Fruit fly (Drosophila melanogaster) whole organism, embryonic: ENCODE results near the gene CG42811.

Experiments used
- Bteb2 ChIP-seq: fragments of 200-800 bp; sonication (Bioruptor generic); optimal IDR thresholded peaks from 2 replicates; lab custom pipeline; 2016; ENCODE audit warnings: missing biosample characterization, missing genetic modification characterization
- CG10565 ChIP-seq: fragments of 200-800 bp; sonication (Bioruptor generic); optimal IDR thresholded peaks from 3 replicates; lab custom pipeline; 2016; ENCODE audit warnings: missing biosample characterization, mild to moderate bottlenecking, missing genetic modification characterization
- CG11456 ChIP-seq: fragments of 200-800 bp; sonication (Bioruptor generic); IDR thresholded peaks from 3 replicates; pipeline ENCODE4 v1.3.6; 2022; ENCODE audit warnings: missing biosample characterization, missing genetic modification characterization
- CG11696 ChIP-seq: fragments of 200-800 bp; sonication (Bioruptor generic); IDR thresholded peaks from 2 replicates; pipeline ENCODE4 v1.3.6; 2022; ENCODE audit warnings: missing biosample characterization, missing genetic modification characterization
- CG12071 ChIP-seq: fragments of 200-800 bp; sonication (Bioruptor generic); optimal IDR thresholded peaks from 3 replicates; lab custom pipeline; 2018; ENCODE audit warnings: missing biosample characterization, mild to moderate bottlenecking, missing genetic modification characterization
- CG12104 ChIP-seq: fragments of 200-800 bp; sonication (Bioruptor generic); optimal IDR thresholded peaks from 3 replicates; lab custom pipeline; 2016; ENCODE audit warnings: missing biosample characterization, missing genetic modification characterization
- CG12659 ChIP-seq: fragments of 200-800 bp; sonication (Bioruptor generic); optimal IDR thresholded peaks from 3 replicates; lab custom pipeline; 2017; ENCODE audit warnings: mild to moderate bottlenecking, missing biosample characterization, missing genetic modification reagents, missing genetic modification characterization
- CG1603 ChIP-seq: fragments of 200-800 bp; sonication (Bioruptor generic); optimal IDR thresholded peaks from 2 replicates; lab custom pipeline; 2019; ENCODE audit warnings: missing biosample characterization, mild to moderate bottlenecking, missing genetic modification characterization, moderate library complexity
- CG16815 ChIP-seq: fragments of 200-800 bp; sonication (Bioruptor generic); optimal IDR thresholded peaks from 3 replicates; lab custom pipeline; 2017; ENCODE audit warnings: missing biosample characterization, mild to moderate bottlenecking, missing genetic modification characterization
- CG17359 ChIP-seq: fragments of 200-800 bp; sonication (Bioruptor generic); optimal IDR thresholded peaks from 3 replicates; lab custom pipeline; 2018; ENCODE audit warnings: missing biosample characterization, mild to moderate bottlenecking, missing genetic modification characterization, moderate library complexity
- CG18476 ChIP-seq: fragments of 200-800 bp; sonication (Bioruptor generic); optimal IDR thresholded peaks from 2 replicates; lab custom pipeline; 2016; ENCODE audit warnings: missing biosample characterization, mild to moderate bottlenecking, missing genetic modification characterization
- CG30403 ChIP-seq: fragments of 200-800 bp; sonication (Bioruptor generic); optimal IDR thresholded peaks from 3 replicates; lab custom pipeline; 2016; ENCODE audit warnings: missing biosample characterization, missing genetic modification characterization
- CG7745 ChIP-seq: fragments of 200-800 bp; sonication (Bioruptor generic); optimal IDR thresholded peaks from 2 replicates; lab custom pipeline; 2018; ENCODE audit warnings: missing biosample characterization, mild to moderate bottlenecking, missing genetic modification characterization, moderate library complexity
- CG7928 ChIP-seq: fragments of 200-800 bp; sonication (Bioruptor generic); optimal IDR thresholded peaks from 2 replicates; lab custom pipeline; 2017; ENCODE audit warnings: missing biosample characterization, mild to moderate bottlenecking, missing genetic modification characterization
- CG8478 ChIP-seq: fragments of >200 bp; optimal IDR thresholded peaks from 2 replicates; lab custom pipeline; 2018
- Chrac-16 ChIP-seq: fragments of 200-800 bp; sonication (Bioruptor generic); optimal IDR thresholded peaks from 3 replicates; lab custom pipeline; 2016; ENCODE audit warnings: missing biosample characterization, missing genetic modification characterization
- CoRest ChIP-seq: fragments of 200-800 bp; sonication (Bioruptor generic); optimal IDR thresholded peaks from 3 replicates; lab custom pipeline; 2018; ENCODE audit warnings: missing biosample characterization, mild to moderate bottlenecking, missing genetic modification characterization, moderate library complexity
- D19A ChIP-seq: fragments of 200-800 bp; optimal IDR thresholded peaks from 3 replicates; lab custom pipeline; 2019; ENCODE audit warnings: missing biosample characterization, mild to moderate bottlenecking, missing genetic modification characterization, moderate library complexity
- Doc2 ChIP-seq: fragments of 200-800 bp; sonication (Bioruptor generic); IDR thresholded peaks from 2 replicates; pipeline ENCODE4 v1.3.6; 2022; ENCODE audit warnings: missing biosample characterization, missing genetic modification characterization
- Elba2 ChIP-seq: fragments of 200-800 bp; sonication (Bioruptor generic); optimal IDR thresholded peaks from 3 replicates; lab custom pipeline; 2016; ENCODE audit warnings: missing biosample characterization, missing genetic modification characterization
- Ets97D ChIP-seq: fragments of 200-800 bp; sonication (Bioruptor generic); optimal IDR thresholded peaks from 3 replicates; lab custom pipeline; 2016; ENCODE audit warnings: missing biosample characterization, missing genetic modification characterization
- Myb ChIP-seq: fragments of 200-800 bp; sonication (Bioruptor generic); optimal IDR thresholded peaks from 2 replicates; lab custom pipeline; 2016; ENCODE audit warnings: missing biosample characterization, missing genetic modification characterization
- Nf-YC ChIP-seq: fragments of 200-800 bp; optimal IDR thresholded peaks from 3 replicates; lab custom pipeline; 2019; ENCODE audit warnings: missing biosample characterization, mild to moderate bottlenecking, missing genetic modification characterization, moderate library complexity
- Pdp1 ChIP-seq, 2 experiments: fragments of 200-800 bp; sonication (Bioruptor generic); optimal IDR thresholded peaks; 3 replicates each; lab custom pipeline; 2016; ENCODE audit warnings: missing biosample characterization in 2 of 2, missing genetic modification characterization in 2 of 2, mild to moderate bottlenecking in 1 of 2, moderate library complexity in 1 of 2
- Ptx1 ChIP-seq: fragments of 200-800 bp; sonication (Bioruptor generic); IDR thresholded peaks from 2 replicates; pipeline ENCODE4 v1.3.6; 2022; ENCODE audit warnings: missing biosample characterization, missing genetic modification characterization
- Usf ChIP-seq: fragments of 200-800 bp; sonication (Bioruptor generic); optimal IDR thresholded peaks from 2 replicates; lab custom pipeline; 2017; ENCODE audit warnings: missing genotype, missing biosample characterization, missing genetic modification characterization
- aop ChIP-seq: fragments of 200-800 bp; sonication (Bioruptor generic); IDR thresholded peaks from 2 replicates; pipeline ENCODE4 v1.3.6; 2022; ENCODE audit warnings: missing biosample characterization, missing genetic modification characterization
- ash1 ChIP-seq: fragments of 200-800 bp; sonication (Bioruptor generic); optimal IDR thresholded peaks from 2 replicates; lab custom pipeline; 2018; ENCODE audit warnings: missing biosample characterization, mild to moderate bottlenecking, missing genetic modification characterization
- bigmax ChIP-seq: fragments of 200-800 bp; sonication (Bioruptor generic); optimal IDR thresholded peaks from 2 replicates; lab custom pipeline; 2018; ENCODE audit warnings: missing biosample characterization, mild to moderate bottlenecking, missing genetic modification characterization
- chinmo ChIP-seq: fragments of 200-800 bp; sonication (Bioruptor generic); IDR thresholded peaks from 4 replicates; pipeline ENCODE4 v1.3.6; 2022; ENCODE audit warnings: missing biosample characterization, missing genetic modification characterization; ENCODE audit not compliant: partially characterized antibody
- dmrt99B ChIP-seq: fragments of 200-800 bp; sonication (Bioruptor generic); optimal IDR thresholded peaks from 2 replicates; lab custom pipeline; 2018; ENCODE audit warnings: missing biosample characterization, mild to moderate bottlenecking, missing genetic modification characterization, moderate library complexity
- emc ChIP-seq: fragments of 200-800 bp; sonication (Bioruptor generic); optimal IDR thresholded peaks from 2 replicates; lab custom pipeline; 2016; ENCODE audit warnings: missing biosample characterization, missing genetic modification characterization
- exex ChIP-seq: fragments of 200-800 bp; sonication (Bioruptor generic); optimal IDR thresholded peaks from 4 replicates; lab custom pipeline; 2018; ENCODE audit warnings: missing biosample characterization, mild to moderate bottlenecking, missing genetic modification characterization, moderate library complexity
- fd3F ChIP-seq: fragments of 200-800 bp; sonication (Bioruptor generic); optimal IDR thresholded peaks from 2 replicates; lab custom pipeline; 2018; ENCODE audit warnings: missing biosample characterization, mild to moderate bottlenecking, missing genetic modification characterization, moderate library complexity
- fd64A ChIP-seq: fragments of 200-800 bp; sonication (Bioruptor generic); optimal IDR thresholded peaks from 3 replicates; lab custom pipeline; 2018; ENCODE audit warnings: missing biosample characterization, mild to moderate bottlenecking, missing genetic modification characterization
- h ChIP-seq: fragments of >200 bp; optimal IDR thresholded peaks from 2 replicates; lab custom pipeline; 2017
- ham ChIP-seq: fragments of 200-800 bp; sonication (Bioruptor generic); IDR thresholded peaks from 2 replicates; pipeline ENCODE4 v1.3.6; 2022; ENCODE audit warnings: missing biosample characterization, missing genetic modification characterization
- lbe ChIP-seq: fragments of 200-800 bp; sonication (Bioruptor generic); optimal IDR thresholded peaks from 2 replicates; lab custom pipeline; 2016; ENCODE audit warnings: missing biosample characterization, mild to moderate bottlenecking, missing genetic modification characterization
- lov ChIP-seq, 2 experiments: fragments of 200-800 bp in 1 of 2; fragments of >200 bp in 1 of 2; sonication (Bioruptor generic) in 1 of 2; IDR thresholded peaks in 1 of 2; optimal IDR thresholded peaks in 1 of 2; 2 replicates in 1 of 2; 3 replicates in 1 of 2; pipeline versions ENCODE4 v1.3.6 to Lab custom; 2017 to 2022; ENCODE audit warnings: missing biosample characterization in 1 of 2, missing genetic modification characterization in 1 of 2
- nau ChIP-seq: fragments of 200-800 bp; sonication (Bioruptor generic); optimal IDR thresholded peaks from 3 replicates; lab custom pipeline; 2017; ENCODE audit warnings: missing biosample characterization, mild to moderate bottlenecking, missing genetic modification characterization, missing genetic modification reagents
- prd ChIP-seq, 3 experiments: fragments of >200 bp in 2 of 3; fragments of 200-800 bp in 1 of 3; sonication (Bioruptor generic) in 1 of 3; optimal IDR thresholded peaks in 2 of 3; IDR thresholded peaks in 1 of 3; 2 replicates in 2 of 3; 3 replicates in 1 of 3; pipeline versions ENCODE4 v1.3.6 to Lab custom; 2017 to 2022; ENCODE audit warnings: missing biosample characterization in 1 of 3, missing genetic modification characterization in 1 of 3
- pzg ChIP-seq: fragments of 200-800 bp; sonication (Bioruptor generic); optimal IDR thresholded peaks from 3 replicates; lab custom pipeline; 2018; ENCODE audit warnings: missing biosample characterization, mild to moderate bottlenecking, missing genetic modification characterization, moderate library complexity
- repo ChIP-seq: fragments of 200-800 bp; sonication (Bioruptor generic); optimal IDR thresholded peaks from 2 replicates; lab custom pipeline; 2016; ENCODE audit warnings: missing biosample characterization, missing genetic modification characterization
- row ChIP-seq: fragments of 200-800 bp; sonication (Bioruptor generic); IDR thresholded peaks from 3 replicates; pipeline ENCODE4 v1.3.6; 2022; ENCODE audit warnings: missing biosample characterization, missing genetic modification characterization
- slp2 ChIP-seq: fragments of 200-800 bp; sonication (Bioruptor generic); optimal IDR thresholded peaks from 2 replicates; lab custom pipeline; 2016; ENCODE audit warnings: missing biosample characterization, missing genetic modification characterization
- sna ChIP-seq: fragments of 200-800 bp; sonication (Bioruptor generic); IDR thresholded peaks from 2 replicates; pipeline ENCODE4 v1.3.6; 2022; ENCODE audit warnings: missing biosample characterization, missing genetic modification characterization; ENCODE audit not compliant: partially characterized antibody
- ssp ChIP-seq: fragments of 200-800 bp; sonication (Bioruptor generic); IDR thresholded peaks from 2 replicates; pipeline ENCODE4 v1.3.6; 2022; ENCODE audit warnings: missing biosample characterization, missing genetic modification characterization
- tx ChIP-seq: fragments of 200-800 bp; sonication (Bioruptor generic); optimal IDR thresholded peaks from 2 replicates; lab custom pipeline; 2016; ENCODE audit warnings: missing biosample characterization, missing genetic modification characterization

Gene CG42811

dm6 chr3R:24318217-24319082 is 48.6 kb downstream of the CG42811 start, which contains the start of the genes Nab2 and BRWD3 (continued):
- peak; percentile 44 for TF ChIP-seq CG18476 (GFP tag; lab: Kevin White, UChicago)
- TF ChIP-seq tx (GFP tag; lab: Kevin White, UChicago): no peak
- peak; percentile 47 for TF ChIP-seq CoRest (tag; lab: Kevin White, UChicago)
- no peak for TF ChIP-seq exex (tag; lab: Kevin White, UChicago)
- no peak for TF ChIP-seq Usf (GFP tag; lab: Kevin White, UChicago)
- TF ChIP-seq CG8478 (lab: Kevin White, UChicago): no peak
- no peak for TF ChIP-seq nau (GFP tag; lab: Kevin White, UChicago)
- no peak for TF ChIP-seq CG11696 (GFP tag; lab: Robert Waterston, UW)
- no peak for TF ChIP-seq Elba2 (GFP tag; lab: Kevin White, UChicago)
- TF ChIP-seq slp2 (GFP tag; lab: Kevin White, UChicago): no peak
- TF ChIP-seq fd64A (GFP tag; lab: Kevin White, UChicago): no peak
- peak; percentile 73 for TF ChIP-seq CG30403
- TF ChIP-seq bigmax (GFP tag; lab: Kevin White, UChicago): no peak
- peak; percentile 70 for TF ChIP-seq row (GFP tag; lab: Robert Waterston, UW)
- no peak for TF ChIP-seq h (lab: Kevin White, UChicago)
- peak; percentile 27; the same call in 1 of the 2 replicates for TF ChIP-seq sna (GFP tag; lab: Robert Waterston, UW)
- TF ChIP-seq ash1: no peak
- TF ChIP-seq ham: no peak
- no peak for TF ChIP-seq CG12071 (GFP tag; lab: Kevin White, UChicago)
- no peak for TF ChIP-seq Nf-YC (tag; lab: Kevin White, UChicago)
- no peak for TF ChIP-seq Myb
- peak; percentile 35; the same call in 1 of the 2 replicates for TF ChIP-seq Ptx1
- no peak for TF ChIP-seq CG17359
- TF ChIP-seq CG16815 (GFP tag; lab: Kevin White, UChicago): peak; percentile 38
- no peak for TF ChIP-seq lov (optimal IDR thresholded peaks at IDR 0.05; lab: Kevin White, UChicago)
- TF ChIP-seq lov (GFP tag; IDR thresholded peaks at IDR 0.05; lab: Robert Waterston, UW): 0 out of 3 replicates have a peak, but pooled peaks have one; percentile 17
- no peak for TF ChIP-seq emc (GFP tag; lab: Kevin White, UChicago)
- peak; percentile 22 for TF ChIP-seq fd3F (GFP tag; lab: Kevin White, UChicago)
- TF ChIP-seq dmrt99B (tag; lab: Kevin White, UChicago): no peak
- TF ChIP-seq aop: no peak
- TF ChIP-seq CG7745 (tag; lab: Kevin White, UChicago): no peak
- peak in 1 of 2 experiments; percentile 28 for TF ChIP-seq Pdp1 (GFP tag; optimal IDR thresholded peaks at IDR 0.05; lab: Kevin White, UChicago)
- no peak for TF ChIP-seq Doc2
- no peak for TF ChIP-seq CG10565
- TF ChIP-seq CG1603 (tag; lab: Kevin White, UChicago): no peak
- no peak for TF ChIP-seq lbe (GFP tag; lab: Kevin White, UChicago)
- peak; percentile 10 for TF ChIP-seq Bteb2 (GFP tag; lab: Kevin White, UChicago)
- TF ChIP-seq D19A: no peak
- TF ChIP-seq Chrac-16 (GFP tag; lab: Kevin White, UChicago): no peak
- TF ChIP-seq CG7928 (GFP tag; lab: Kevin White, UChicago): no peak
- peak; percentile 19 for TF ChIP-seq Ets97D (GFP tag; lab: Kevin White, UChicago)
- TF ChIP-seq chinmo (GFP tag; lab: Robert Waterston, UW): peak; percentile 45; the same call in 1 of the 4 replicates
- 0 out of 2 replicates have a peak, but pooled peaks have one; percentile 17 for TF ChIP-seq ssp
- TF ChIP-seq pzg: peak; percentile 62
- TF ChIP-seq prd (optimal IDR thresholded peaks at IDR 0.05; lab: Kevin White, UChicago): no peak
- peak; percentile 56 for TF ChIP-seq prd (GFP tag; IDR thresholded peaks at IDR 0.05; lab: Robert Waterston, UW)
- peak; percentile 51; the same call in 2 of the 3 replicates for TF ChIP-seq CG11456 (GFP tag; lab: Robert Waterston, UW)
- no peak for TF ChIP-seq repo (GFP tag; lab: Kevin White, UChicago)
- peak; percentile 49 for TF ChIP-seq CG12104 (GFP tag; lab: Kevin White, UChicago)
- peak; percentile 42 for TF ChIP-seq CG12659 (GFP tag; lab: Kevin White, UChicago)
